Worm (Caenorhabditis elegans): ENCODE results near the gene Y54G2A.76.

Y54G2A.76 gene

DNA sequence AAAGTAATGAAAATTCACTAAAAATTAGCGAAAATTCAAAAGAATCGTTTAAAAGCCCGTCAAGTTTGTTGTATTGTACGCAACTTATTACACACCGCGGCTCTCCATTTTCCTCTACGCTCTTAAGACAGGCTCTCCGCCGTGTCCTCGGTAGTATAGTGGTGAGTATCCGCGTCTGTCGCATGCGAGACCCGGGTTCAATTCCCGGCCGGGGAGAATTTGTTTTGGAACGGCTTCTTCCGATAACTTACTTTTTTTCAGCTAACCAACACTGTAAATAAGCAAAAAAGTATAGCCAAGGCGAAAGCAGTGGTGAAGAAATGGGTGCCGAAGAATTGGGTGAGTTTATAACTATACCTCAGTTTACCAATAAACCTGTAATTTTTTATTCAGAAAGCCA is 7.0 kb upstream of the Y54G2A.76 start (continued):
- TF ChIP-seq fos-1 (tag; optimal IDR thresholded peaks at IDR 0.05), result no peak
- TF ChIP-seq fkh-10 (GFP tag; optimal IDR thresholded peaks at IDR 0.05), result no peak
- peak; percentile 28; the same call in 1 of the 2 replicates for TF ChIP-seq dmd-6 (GFP tag; IDR thresholded peaks at IDR 0.05)
- peak; percentile 75 for TF ChIP-seq Y48G9A.11 (GFP tag; IDR thresholded peaks at IDR 0.05)
- peak; percentile 95 for TF ChIP-seq aha-1 (tag)
- no peak for TF ChIP-seq lin-39 (tag; optimal IDR thresholded peaks at IDR 0.05)
- TF ChIP-seq nhr-11 (tag; optimal IDR thresholded peaks at IDR 0.05), result no peak
- no peak for TF ChIP-seq nhr-48 (tag; optimal IDR thresholded peaks at IDR 0.05)
- no peak for TF ChIP-seq F49E8.2 (tag; optimal IDR thresholded peaks at IDR 0.05; ENCODE audit: borderline replicate concordance)
- TF ChIP-seq nhr-77 (tag; optimal IDR thresholded peaks at IDR 0.05), result no peak
- TF ChIP-seq hlh-30 (tag; optimal IDR thresholded peaks at IDR 0.05; ENCODE audit: insufficient read depth), result peak; percentile 42
- no peak for TF ChIP-seq pqm-1 (tag; optimal IDR thresholded peaks at IDR 0.05)
- peak; percentile 74 for TF ChIP-seq pha-4 (GFP tag; IDR thresholded peaks at IDR 0.05)
- no peak for TF ChIP-seq pha-4 (tag; optimal IDR thresholded peaks at IDR 0.05)
- no peak for TF ChIP-seq nhr-41 (GFP tag; IDR thresholded peaks at IDR 0.05)
- no peak for TF ChIP-seq zfp-3 (GFP tag; conservative IDR thresholded peaks at IDR 0.05)
- TF ChIP-seq hif-1 (tag; optimal IDR thresholded peaks at IDR 0.05), result no peak
- no peak for TF ChIP-seq spr-3 (GFP tag; optimal IDR thresholded peaks at IDR 0.05)
- TF ChIP-seq T20F7.1 (GFP tag; optimal IDR thresholded peaks at IDR 0.05), result no peak
- no peak for TF ChIP-seq egl-27 (tag; optimal IDR thresholded peaks at IDR 0.05)
- TF ChIP-seq nhr-111 (GFP tag; optimal IDR thresholded peaks at IDR 0.05), result no peak
- no peak for TF ChIP-seq nhr-42 (GFP tag; IDR thresholded peaks at IDR 0.05)
- TF ChIP-seq snpc-1.2 (GFP tag; IDR thresholded peaks at IDR 0.05), result peak; percentile 52; the same call in 1 of the 2 replicates
- TF ChIP-seq F26F4.8 (GFP tag; conservative IDR thresholded peaks at IDR 0.05), result no peak; the same call in 1 of the 2 replicates
- TF ChIP-seq lim-7 (GFP tag; IDR thresholded peaks at IDR 0.05), result peak; percentile 83
- TF ChIP-seq ama-1 (optimal IDR thresholded peaks at IDR 0.05), result no peak
- TF ChIP-seq ZK337.2 (GFP tag; IDR thresholded peaks at IDR 0.05), result no peak
- TF ChIP-seq mxl-3 (GFP tag; optimal IDR thresholded peaks at IDR 0.05), result no peak
- TF ChIP-seq daf-12 (tag; optimal IDR thresholded peaks at IDR 0.05), result no peak
- no peak for TF ChIP-seq ceh-82 (tag; optimal IDR thresholded peaks at IDR 0.05)
- TF ChIP-seq lsy-2 (tag; optimal IDR thresholded peaks at IDR 0.05), result peak in 1 of 2 experiments; percentile 2
- no peak for TF ChIP-seq unc-62 (GFP tag; optimal IDR thresholded peaks at IDR 0.05 in 1 of 2)
- TF ChIP-seq unc-62 (tag; optimal IDR thresholded peaks at IDR 0.05), result no peak
- TF ChIP-seq daf-19 (GFP tag; conservative IDR thresholded peaks at IDR 0.05), result no peak
- TF ChIP-seq daf-8 (GFP tag; IDR thresholded peaks at IDR 0.05), result no peak
- no peak for TF ChIP-seq set-16 (GFP tag; IDR thresholded peaks at IDR 0.05)
- no peak for TF ChIP-seq nhr-25 (tag; optimal IDR thresholded peaks at IDR 0.05; ENCODE audit: borderline replicate concordance, insufficient read depth)
- 0 out of 2 replicates have a peak, but pooled peaks have one; percentile 25 for TF ChIP-seq Y75B8A.6 (GFP tag; IDR thresholded peaks at IDR 0.05)
- 0 out of 2 replicates have a peak, but pooled peaks have one; percentile 7 for TF ChIP-seq php-3 (GFP tag; IDR thresholded peaks at IDR 0.05)
- no peak for TF ChIP-seq zip-2 (tag; optimal IDR thresholded peaks at IDR 0.05)
- TF ChIP-seq lin-29 (GFP tag; IDR thresholded peaks at IDR 0.05), result no peak
- peak; percentile 68; the same call in 1 of the 2 replicates for TF ChIP-seq madf-9 (GFP tag; conservative IDR thresholded peaks at IDR 0.05)
- TF ChIP-seq egl-43 (GFP tag; IDR thresholded peaks at IDR 0.05), result peak; percentile 91
- TF ChIP-seq attf-4 (tag; optimal IDR thresholded peaks at IDR 0.05), result no peak
- TF ChIP-seq ceh-62 (tag; optimal IDR thresholded peaks at IDR 0.05), result no peak
- no peak for TF ChIP-seq ceh-32 (tag; optimal IDR thresholded peaks at IDR 0.05; ENCODE audit: poor library complexity)
- TF ChIP-seq ctbp-1 (GFP tag; IDR thresholded peaks at IDR 0.05), result peak; percentile 52; the same call in 1 of the 2 replicates
- TF ChIP-seq saeg-2 (GFP tag; IDR thresholded peaks at IDR 0.05), result no peak
- no peak for TF ChIP-seq unc-39 (tag; optimal IDR thresholded peaks at IDR 0.05)
- no peak for TF ChIP-seq dpl-1 (GFP tag; optimal IDR thresholded peaks at IDR 0.05)
- no peak for TF ChIP-seq lin-1 (GFP tag; IDR thresholded peaks at IDR 0.05)
- TF ChIP-seq mes-2 (tag; optimal IDR thresholded peaks at IDR 0.05; ENCODE audit: poor library complexity, severe bottlenecking), result peak; percentile 54

All from whole organism, L4 larva.